Worm (Caenorhabditis elegans): ENCODE measurements around the gene fbxa-166.
"Not testable (repeated sequence)": the region's sequence is repeated elsewhere in the genome, so short reads cannot be mapped to it uniquely, and the experiment has no call there.

DNA sequence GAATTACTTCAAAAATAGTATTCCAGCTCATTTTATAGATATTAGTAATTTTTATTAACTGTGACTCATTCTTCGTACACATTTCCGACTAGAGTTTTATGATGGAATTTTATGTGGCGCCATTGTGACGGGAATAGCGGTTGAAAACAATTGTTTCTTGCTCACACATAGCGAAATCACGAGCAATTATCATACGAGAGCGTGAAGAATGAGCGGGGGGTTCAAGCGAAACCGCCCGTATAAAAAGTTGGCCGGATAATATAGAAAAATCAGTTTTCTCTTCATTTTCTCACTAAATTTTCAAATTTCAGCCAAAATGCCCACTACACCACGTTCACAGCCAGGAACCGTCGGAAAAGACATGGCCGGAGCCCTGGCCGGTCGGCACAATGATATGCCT lies 14.6 kb upstream of the fbxa-166 start, which contains the start of gene C08E3.1:
- not testable (repeated sequence) for TF ChIP-seq nhr-90 (tag; optimal IDR thresholded peaks at IDR 0.05); ekl-4 (GFP tag; IDR thresholded peaks at IDR 0.05); rec-8 (tag; optimal IDR thresholded peaks at IDR 0.05); ama-1 (optimal IDR thresholded peaks at IDR 0.05); ama-1 (GFP tag; optimal IDR thresholded peaks at IDR 0.05); hrde-1 (tag; optimal IDR thresholded peaks at IDR 0.05; ENCODE audit: borderline replicate concordance); D2030.7 (GFP tag; IDR thresholded peaks at IDR 0.05); pha-4 (tag; optimal IDR thresholded peaks at IDR 0.05); F49E8.2 (tag; optimal IDR thresholded peaks at IDR 0.05; ENCODE audit: insufficient read depth); madf-10 (tag; optimal IDR thresholded peaks at IDR 0.05); B0019.2 (GFP tag; conservative IDR thresholded peaks at IDR 0.05); him-1 (tag; optimal IDR thresholded peaks at IDR 0.05); unc-62 (GFP tag; optimal IDR thresholded peaks at IDR 0.05)
